Worm (Caenorhabditis elegans) whole organism, early embryonic: ENCODE data around the gene zipt-17.

Source experiments
- F13C5.2 ChIP-seq: sonication (generic microtip); optimal IDR thresholded peaks from 2 replicates; lab custom pipeline; 2017; ENCODE audit warnings: mild to moderate bottlenecking, missing genetic modification characterization, inconsistent platforms, missing compliant biosample characterization
- aly-1 ChIP-seq: sonication (generic microtip); optimal IDR thresholded peaks from 2 replicates; lab custom pipeline; 2016; ENCODE audit warnings: missing genetic modification characterization, missing compliant biosample characterization
- ama-1 ChIP-seq: fragments of 150-350 bp; optimal IDR thresholded peaks from 2 replicates; lab custom pipeline; 2014
- ceh-13 ChIP-seq: fragments of 200-800 bp; sonication (Bioruptor generic); optimal IDR thresholded peaks from 2 replicates; lab custom pipeline; 2018; ENCODE audit warnings: mild to moderate bottlenecking, missing genetic modification characterization, missing compliant biosample characterization
- ets-7 ChIP-seq: sonication (generic microtip); optimal IDR thresholded peaks from 2 replicates; lab custom pipeline; 2016; ENCODE audit warnings: missing genotype, missing genetic modification characterization, missing compliant biosample characterization
- flt-1 ChIP-seq: fragments of 200-800 bp; sonication (Bioruptor generic); IDR thresholded peaks from 2 replicates; pipeline ENCODE4 v1.3.6; 2022; ENCODE audit warnings: missing genetic modification characterization, missing compliant biosample characterization
- hmbx-1 ChIP-seq: sonication (generic microtip); optimal IDR thresholded peaks from 2 replicates; lab custom pipeline; 2016; ENCODE audit warnings: mild to moderate bottlenecking, missing genetic modification characterization, missing compliant biosample characterization
- hmg-4 ChIP-seq: fragments of 200-800 bp; sonication (Bioruptor generic); optimal IDR thresholded peaks from 2 replicates; lab custom pipeline; 2018; ENCODE audit warnings: mild to moderate bottlenecking, missing genetic modification characterization, missing compliant biosample characterization
- hnd-1 ChIP-seq: sonication (generic microtip); optimal IDR thresholded peaks from 2 replicates; lab custom pipeline; 2016; ENCODE audit warnings: missing genetic modification characterization, missing compliant biosample characterization
- pes-1 ChIP-seq: fragments of 200-800 bp; sonication (Bioruptor generic); IDR thresholded peaks from 2 replicates; pipeline ENCODE4 v1.3.6; 2022; ENCODE audit warnings: missing genetic modification reagents, missing genetic modification characterization, missing compliant biosample characterization
- scrt-1 ChIP-seq: fragments of 200-800 bp; sonication (Bioruptor generic); IDR thresholded peaks from 2 replicates; pipeline ENCODE4 v1.3.6; 2022; ENCODE audit warnings: missing genetic modification characterization, missing compliant biosample characterization
- sea-1 ChIP-seq: fragments of 200-800 bp; sonication (Bioruptor generic); conservative IDR thresholded peaks from 2 replicates; pipeline ENCODE4 v1.3.6; 2022; ENCODE audit warnings: missing genetic modification characterization, missing compliant biosample characterization
- tbx-37 ChIP-seq: fragments of 200-800 bp; sonication (Bioruptor generic); conservative IDR thresholded peaks from 2 replicates; pipeline ENCODE4 v1.3.6; 2022; ENCODE audit warnings: missing genetic modification reagents, missing genetic modification characterization, missing compliant biosample characterization

ce11 chrIV:17407491-17407890 lies 40.3 kb upstream of the zipt-17 start, which contains the start of gene T02D1.9:
- TF ChIP-seq ama-1 (lab: Kevin White, UChicago): no peak
- no peak for TF ChIP-seq sea-1 (GFP tag; lab: Robert Waterston, UW)
- TF ChIP-seq F13C5.2 (tag; lab: Kevin White, UChicago): no peak
- no peak for TF ChIP-seq pes-1 (GFP tag; lab: Robert Waterston, UW)
- TF ChIP-seq tbx-37 (GFP tag; lab: Robert Waterston, UW): no peak
- TF ChIP-seq hnd-1 (tag; lab: Kevin White, UChicago): no peak
- no peak for TF ChIP-seq hmg-4 (GFP tag; lab: Kevin White, UChicago)
- no peak for TF ChIP-seq ets-7 (tag; lab: Kevin White, UChicago)
- no peak for TF ChIP-seq aly-1 (tag; lab: Kevin White, UChicago)
- no peak for TF ChIP-seq ceh-13
- TF ChIP-seq flt-1 (GFP tag; lab: Robert Waterston, UW): no peak
- TF ChIP-seq scrt-1: no peak
- no peak for TF ChIP-seq hmbx-1
